Worm (Caenorhabditis elegans): Measurements from ENCODE around the gene T13F3.4.

The T13F3.4 gene

DNA sequence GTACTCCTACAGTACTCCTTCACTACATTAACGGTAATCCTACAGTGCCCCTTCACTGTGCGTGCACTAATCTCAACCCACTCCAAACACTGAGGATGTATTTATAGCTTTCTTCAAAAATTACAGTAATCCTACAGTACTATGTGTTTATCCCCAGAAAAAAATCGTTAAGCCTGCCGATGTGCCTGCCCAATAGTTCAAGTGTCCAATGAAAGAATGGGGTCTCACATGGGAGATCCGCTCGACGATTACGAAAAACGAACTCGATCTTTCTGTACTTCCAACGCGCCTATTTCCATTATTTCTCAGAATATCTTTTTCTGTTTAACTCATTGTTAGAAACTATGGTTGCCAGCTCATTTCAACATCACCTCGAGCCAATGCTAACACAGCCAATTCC lies 8.3 kb downstream of the T13F3.4 start, which contains the start of gene nhr-218:
TSS of gene nhr-218 (plus strand) at position 301 of the 400 bp plus-strand sequence.
- TF ChIP-seq nfya-2 (GFP tag; IDR thresholded peaks at IDR 0.05) (no peak), dpff-1 (tag; optimal IDR thresholded peaks at IDR 0.05) (no peak), F23B12.7 (tag; optimal IDR thresholded peaks at IDR 0.05; ENCODE audit: insufficient read depth) (no peak), akir-1 (GFP tag; optimal IDR thresholded peaks at IDR 0.05) (no peak), lin-26 (GFP tag; IDR thresholded peaks at IDR 0.05) (no peak), zfh-2 (GFP tag; conservative IDR thresholded peaks at IDR 0.05) (no peak), D2030.7 (GFP tag; IDR thresholded peaks at IDR 0.05) (no peak), tlf-1 (GFP tag; optimal IDR thresholded peaks at IDR 0.05) (no peak), nhr-120 (GFP tag; IDR thresholded peaks at IDR 0.05) (no peak), nhr-27 (tag; optimal IDR thresholded peaks at IDR 0.05) (no peak), B0035.1 (tag; optimal IDR thresholded peaks at IDR 0.05) (no peak), bed-1 (GFP tag; IDR thresholded peaks at IDR 0.05) (no peak)

DNA sequence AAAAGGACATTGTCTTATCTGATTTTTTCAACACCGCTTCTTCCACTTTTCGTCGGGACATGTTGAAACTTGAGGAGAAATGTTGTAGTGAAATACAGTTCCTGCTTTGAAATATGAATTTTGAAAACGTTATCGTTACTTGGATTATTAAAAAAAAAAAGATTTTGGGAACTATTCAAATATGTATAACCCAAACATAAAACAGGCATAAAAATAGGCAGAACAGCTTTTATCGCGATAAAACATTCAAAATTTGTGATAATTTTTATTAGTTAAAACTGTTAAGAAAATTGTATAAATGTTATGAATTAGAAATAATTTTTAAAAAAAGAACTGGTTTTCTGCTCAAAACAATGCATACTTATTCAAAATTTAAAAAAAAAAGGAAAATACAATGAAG lies 10.0 kb downstream of the T13F3.4 start, which contains the start of gene bgnt-1.3:
TSS of gene bgnt-1.3 (minus strand) at position 101 of the 400 bp plus-strand sequence.
- TF ChIP-seq ccch-3 (GFP tag; optimal IDR thresholded peaks at IDR 0.05) (no peak), ets-4 (GFP tag; optimal IDR thresholded peaks at IDR 0.05) (no peak), pbrm-1 (GFP tag; IDR thresholded peaks at IDR 0.05) (no peak), nhr-27 (tag; optimal IDR thresholded peaks at IDR 0.05) (no peak), hsf-1 (GFP tag; IDR thresholded peaks at IDR 0.05) (no peak), madf-10 (tag; optimal IDR thresholded peaks at IDR 0.05) (no peak), egrh-3 (GFP tag; IDR thresholded peaks at IDR 0.05) (no peak), let-526 (GFP tag; IDR thresholded peaks at IDR 0.05) (no peak), Y53F4B.3 (GFP tag; IDR thresholded peaks at IDR 0.05) (no peak), attf-6 (GFP tag; IDR thresholded peaks at IDR 0.05) (no peak), hrde-1 (tag; optimal IDR thresholded peaks at IDR 0.05; ENCODE audit: borderline replicate concordance) (no peak), F49E8.2 (tag; optimal IDR thresholded peaks at IDR 0.05; ENCODE audit: insufficient read depth) (no peak), sea-2 (GFP tag; IDR thresholded peaks at IDR 0.05) (no peak), mcd-1 (GFP tag; IDR thresholded peaks at IDR 0.05) (no peak), F37B4.10 (GFP tag; IDR thresholded peaks at IDR 0.05) (no peak), xnd-1 (tag; optimal IDR thresholded peaks at IDR 0.05) (no peak), sptf-2 (GFP tag; optimal IDR thresholded peaks at IDR 0.05) (no peak), hmg-20 (GFP tag; IDR thresholded peaks at IDR 0.05) (no peak), Y56A3A.18 (GFP tag; IDR thresholded peaks at IDR 0.05) (no peak)

DNA sequence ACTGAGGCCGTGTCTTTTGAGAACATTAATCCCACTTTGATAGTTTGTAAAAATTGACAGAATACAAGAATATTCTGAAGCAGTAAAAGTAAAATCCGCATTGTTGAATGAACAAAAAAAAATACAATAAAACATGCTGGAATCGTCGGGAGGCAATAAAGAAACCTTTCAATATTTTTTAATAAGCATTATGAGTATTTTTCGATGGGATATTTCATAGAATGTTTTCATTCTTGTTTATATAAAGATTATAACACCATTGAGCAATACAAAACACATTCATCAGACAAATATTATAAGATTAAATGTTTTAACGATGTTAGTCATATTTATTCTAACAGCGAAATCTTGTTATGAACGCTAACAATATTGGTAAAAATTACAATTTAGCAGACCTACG lies 12.7 kb downstream of the T13F3.4 start, which contains the start of gene gcy-20:
TSS of gene gcy-20 (minus strand) at position 101 of the 400 bp plus-strand sequence.
- TF ChIP-seq fkh-3 (tag; optimal IDR thresholded peaks at IDR 0.05) (no peak), mel-28 (tag; optimal IDR thresholded peaks at IDR 0.05; ENCODE audit: borderline replicate concordance) (no peak), Y79H2A.3 (GFP tag; conservative IDR thresholded peaks at IDR 0.05) (no peak), pha-4 (tag; optimal IDR thresholded peaks at IDR 0.05) (no peak), somi-1 (GFP tag; optimal IDR thresholded peaks at IDR 0.05) (no peak), die-1 (tag; optimal IDR thresholded peaks at IDR 0.05) (no peak), F33H1.4 (GFP tag; IDR thresholded peaks at IDR 0.05) (no peak), mxl-1 (tag; optimal IDR thresholded peaks at IDR 0.05) (no peak), snpc-1.3 (tag; optimal IDR thresholded peaks at IDR 0.05; ENCODE audit: insufficient read depth) (no peak), ztf-22 (GFP tag; optimal IDR thresholded peaks at IDR 0.05) (no peak), lin-40 (tag; optimal IDR thresholded peaks at IDR 0.05) (no peak), lin-26 (GFP tag; IDR thresholded peaks at IDR 0.05) (no peak), hrde-1 (tag; optimal IDR thresholded peaks at IDR 0.05; ENCODE audit: borderline replicate concordance) (no peak), chd-7 (tag; optimal IDR thresholded peaks at IDR 0.05) (no peak), ZK185.1 (tag; optimal IDR thresholded peaks at IDR 0.05; ENCODE audit: poor library complexity, severe bottlenecking) (no peak)
